Worm (Caenorhabditis elegans): ENCODE results near the gene adr-2.

adr-2 gene

ce11 chrIII:7188300-7189052, 44.2 kb downstream of the adr-2 start, which contains the start of the genes F37C12.21 and F37C12.10 (continued):
- TF ChIP-seq F33H1.4 (GFP tag; IDR thresholded peaks at IDR 0.05) (no peak), Y95B8A.8 (GFP tag; IDR thresholded peaks at IDR 0.05) (no peak), attf-3 (GFP tag; conservative IDR thresholded peaks at IDR 0.05) (no peak), nfya-2 (GFP tag; IDR thresholded peaks at IDR 0.05) (no peak), madf-8 (GFP tag; conservative IDR thresholded peaks at IDR 0.05) (no peak), madf-6 (GFP tag; IDR thresholded peaks at IDR 0.05) (peak; percentile 43; the same call in 1 of the 2 replicates), chd-7 (tag; optimal IDR thresholded peaks at IDR 0.05) (no peak), K12H6.12 (tag; optimal IDR thresholded peaks at IDR 0.05) (no peak), aptf-3 (GFP tag; IDR thresholded peaks at IDR 0.05) (0 out of 2 replicates have a peak, but pooled peaks have one; percentile 17), B0261.1 (tag; optimal IDR thresholded peaks at IDR 0.05) (no peak), madf-10 (tag; optimal IDR thresholded peaks at IDR 0.05) (no peak), xnd-1 (tag; optimal IDR thresholded peaks at IDR 0.05) (no peak), snpc-3.4 (tag; optimal IDR thresholded peaks at IDR 0.05) (no peak), F22D6.2 (tag; optimal IDR thresholded peaks at IDR 0.05) (no peak), nhr-80 (tag; optimal IDR thresholded peaks at IDR 0.05) (peak; percentile 72), ztf-26 (tag; optimal IDR thresholded peaks at IDR 0.05) (no peak), F57C9.4 (tag; optimal IDR thresholded peaks at IDR 0.05) (no peak), hlh-26 (GFP tag; conservative IDR thresholded peaks at IDR 0.05) (no peak), dpff-1 (tag; optimal IDR thresholded peaks at IDR 0.05) (no peak), him-1 (tag; optimal IDR thresholded peaks at IDR 0.05) (no peak), nfyb-1 (GFP tag; IDR thresholded peaks at IDR 0.05) (0 out of 2 replicates have a peak, but pooled peaks have one; percentile 8), lin-26 (GFP tag; IDR thresholded peaks at IDR 0.05) (0 out of 2 replicates have a peak, but pooled peaks have one; percentile 29), B0035.1 (tag; optimal IDR thresholded peaks at IDR 0.05) (no peak), nhr-90 (tag; optimal IDR thresholded peaks at IDR 0.05) (no peak), F39B2.1 (GFP tag; IDR thresholded peaks at IDR 0.05) (no peak), D2030.7 (GFP tag; IDR thresholded peaks at IDR 0.05) (no peak), sea-2 (GFP tag; IDR thresholded peaks at IDR 0.05) (no peak), ceh-40 (GFP tag; IDR thresholded peaks at IDR 0.05) (no peak), ztf-25 (GFP tag; IDR thresholded peaks at IDR 0.05) (0 out of 2 replicates have a peak, but pooled peaks have one; percentile 22), madf-3 (GFP tag; IDR thresholded peaks at IDR 0.05) (0 out of 2 replicates have a peak, but pooled peaks have one; percentile 19), attf-6 (GFP tag; IDR thresholded peaks at IDR 0.05) (no peak), tlf-1 (GFP tag; optimal IDR thresholded peaks at IDR 0.05) (no peak), lir-1 (GFP tag; conservative IDR thresholded peaks at IDR 0.05) (no peak), ztf-3 (GFP tag; optimal IDR thresholded peaks at IDR 0.05) (no peak), mxl-1 (tag; optimal IDR thresholded peaks at IDR 0.05) (no peak), hsf-1 (GFP tag; IDR thresholded peaks at IDR 0.05) (peak; percentile 48; the same call in 1 of the 2 replicates), lin-54 (GFP tag; optimal IDR thresholded peaks at IDR 0.05) (no peak), snpc-1.1 (tag; optimal IDR thresholded peaks at IDR 0.05; ENCODE audit: insufficient read depth) (no peak), mes-4 (tag; optimal IDR thresholded peaks at IDR 0.05) (no peak), ZK185.1 (tag; optimal IDR thresholded peaks at IDR 0.05; ENCODE audit: poor library complexity, severe bottlenecking) (peak; percentile 25), cebp-2 (GFP tag; IDR thresholded peaks at IDR 0.05) (0 out of 2 replicates have a peak, but pooled peaks have one; percentile 63), sptf-2 (GFP tag; optimal IDR thresholded peaks at IDR 0.05) (no peak), fkh-3 (tag; optimal IDR thresholded peaks at IDR 0.05) (no peak), let-607 (tag; optimal IDR thresholded peaks at IDR 0.05) (peak in 1 of 2 experiments; percentile 24), ceh-58 (GFP tag; IDR thresholded peaks at IDR 0.05) (no peak), tbx-9 (tag; optimal IDR thresholded peaks at IDR 0.05; ENCODE audit: borderline replicate concordance) (no peak), ekl-4 (GFP tag; IDR thresholded peaks at IDR 0.05) (no peak), hmg-20 (GFP tag; IDR thresholded peaks at IDR 0.05) (no peak)

Data from whole organism, young adult.